Fruit fly (Drosophila melanogaster) whole organism, embryonic: ENCODE results near the gene Vps26.
A peak's percentile ranks its signal among the peaks of the same experiment; 100 is the strongest.

Experiments
- Ada2b ChIP-seq: fragments of 200-800 bp; sonication (Bioruptor generic); IDR thresholded peaks from 2 replicates; pipeline ENCODE4 v1.3.6; 2022; ENCODE audit warnings: missing biosample characterization, missing genetic modification characterization
- CG1024 ChIP-seq: fragments of 200-800 bp; sonication (Bioruptor generic); IDR thresholded peaks from 2 replicates; pipeline ENCODE4 v1.3.6; 2022; ENCODE audit warnings: missing biosample characterization, missing genetic modification characterization
- CG11504 ChIP-seq: fragments of 200-800 bp; sonication (Bioruptor generic); optimal IDR thresholded peaks from 3 replicates; lab custom pipeline; 2019; ENCODE audit warnings: missing biosample characterization, mild to moderate bottlenecking, missing genetic modification characterization, moderate library complexity
- CG14441 ChIP-seq: fragments of 200-800 bp; sonication (Bioruptor generic); IDR thresholded peaks from 2 replicates; pipeline ENCODE4 v1.3.6; 2022; ENCODE audit warnings: missing biosample characterization, missing genetic modification characterization
- CG15479 ChIP-seq: fragments of 200-800 bp; sonication (Bioruptor generic); optimal IDR thresholded peaks from 3 replicates; lab custom pipeline; 2019; ENCODE audit warnings: missing biosample characterization, mild to moderate bottlenecking, missing genetic modification characterization, moderate library complexity
- CG1603 ChIP-seq: fragments of 200-800 bp; sonication (Bioruptor generic); optimal IDR thresholded peaks from 2 replicates; lab custom pipeline; 2019; ENCODE audit warnings: missing biosample characterization, mild to moderate bottlenecking, missing genetic modification characterization, moderate library complexity
- CG1792 ChIP-seq: fragments of 200-800 bp; sonication (Bioruptor generic); optimal IDR thresholded peaks from 2 replicates; lab custom pipeline; 2016; ENCODE audit warnings: missing biosample characterization, missing genetic modification characterization
- CG18599 ChIP-seq: fragments of 200-800 bp; sonication (Bioruptor generic); optimal IDR thresholded peaks from 3 replicates; lab custom pipeline; 2017; ENCODE audit warnings: missing biosample characterization, missing genetic modification characterization, mild to moderate bottlenecking, moderate library complexity, missing genetic modification reagents
- CG2120 ChIP-seq: fragments of 200-800 bp; sonication (Bioruptor generic); optimal IDR thresholded peaks from 3 replicates; lab custom pipeline; 2016; ENCODE audit warnings: missing biosample characterization, missing genetic modification characterization
- CG2678 ChIP-seq: fragments of 200-800 bp; sonication (Bioruptor generic); optimal IDR thresholded peaks from 3 replicates; lab custom pipeline; 2019; ENCODE audit warnings: missing biosample characterization, mild to moderate bottlenecking, missing genetic modification characterization, moderate library complexity
- CG3163 ChIP-seq: fragments of 200-800 bp; sonication (Bioruptor generic); optimal IDR thresholded peaks from 3 replicates; lab custom pipeline; 2016; ENCODE audit warnings: missing biosample characterization, missing genetic modification characterization
- CG4282 ChIP-seq: fragments of 200-800 bp; sonication (Bioruptor generic); optimal IDR thresholded peaks from 2 replicates; lab custom pipeline; 2016; ENCODE audit warnings: missing biosample characterization, missing genetic modification characterization
- CG7839 ChIP-seq: fragments of 200-800 bp; sonication (Bioruptor generic); optimal IDR thresholded peaks from 3 replicates; lab custom pipeline; 2018; ENCODE audit warnings: missing biosample characterization, mild to moderate bottlenecking, missing genetic modification characterization, moderate library complexity
- CG8290 ChIP-seq, 3 experiments: fragments of 200-800 bp; sonication (Bioruptor generic); optimal IDR thresholded peaks; 2 replicates each; lab custom pipeline; 2016 to 2019; ENCODE audit warnings: missing biosample characterization in 3 of 3, missing genetic modification characterization in 3 of 3, mild to moderate bottlenecking in 2 of 3, moderate library complexity in 1 of 3
- CG9609 ChIP-seq: fragments of 200-800 bp; sonication (Bioruptor generic); optimal IDR thresholded peaks from 3 replicates; lab custom pipeline; 2016; ENCODE audit warnings: missing biosample characterization, missing genetic modification characterization
- CG9797 ChIP-seq: fragments of 200-800 bp; sonication (Bioruptor generic); optimal IDR thresholded peaks from 3 replicates; lab custom pipeline; 2018; ENCODE audit warnings: missing biosample characterization, mild to moderate bottlenecking, missing genetic modification characterization
- Camta ChIP-seq: fragments of 200-800 bp; sonication (Bioruptor generic); optimal IDR thresholded peaks from 2 replicates; lab custom pipeline; 2016; ENCODE audit warnings: missing biosample characterization, missing genetic modification characterization
- Drgx ChIP-seq: fragments of 200-800 bp; sonication (Bioruptor generic); IDR thresholded peaks from 2 replicates; pipeline ENCODE4 v1.3.6; 2022; ENCODE audit warnings: missing biosample characterization, missing genetic modification characterization
- Ets65A ChIP-seq: fragments of 200-800 bp; sonication (Bioruptor generic); peaks from one replicate; lab custom pipeline; 2016; ENCODE audit warnings: missing biosample characterization, missing genetic modification characterization
- Hr78 ChIP-seq, 2 experiments: fragments of 200-800 bp in 1 of 2; fragments of >200 bp in 1 of 2; sonication (Bioruptor generic) in 1 of 2; optimal IDR thresholded peaks; 2 replicates each; lab custom pipeline; 2017 to 2019; ENCODE audit warnings: missing biosample characterization in 2 of 2, missing genetic modification characterization in 2 of 2, mild to moderate bottlenecking in 1 of 2, moderate library complexity in 1 of 2
- Mad ChIP-seq: fragments of 200-800 bp; sonication (Bioruptor generic); optimal IDR thresholded peaks from 2 replicates; lab custom pipeline; 2016; ENCODE audit warnings: missing biosample characterization, missing genetic modification characterization
- Med ChIP-seq: fragments of 200-800 bp; sonication (Bioruptor generic); peaks from one replicate; lab custom pipeline; 2016; ENCODE audit warnings: missing biosample characterization, missing genetic modification characterization, mild to moderate bottlenecking, inconsistent platforms, moderate library complexity
- Trl ChIP-seq, 3 experiments: fragments of >200 bp in 2 of 3; fragments of 200-800 bp in 1 of 3; sonication (Bioruptor generic) in 1 of 3; optimal IDR thresholded peaks; 2 replicates in 1 of 3; 3 replicates in 2 of 3; lab custom pipeline; 2016 to 2017; ENCODE audit warnings: missing biosample characterization in 1 of 3, missing genetic modification characterization in 1 of 3
- aop ChIP-seq: fragments of 200-800 bp; sonication (Bioruptor generic); IDR thresholded peaks from 2 replicates; pipeline ENCODE4 v1.3.6; 2022; ENCODE audit warnings: missing biosample characterization, missing genetic modification characterization
- bab2 ChIP-seq: fragments of 200-800 bp; sonication (Bioruptor generic); optimal IDR thresholded peaks from 2 replicates; lab custom pipeline; 2016; ENCODE audit warnings: missing biosample characterization, missing genetic modification characterization
- crp ChIP-seq, 2 experiments: fragments of 200-800 bp; sonication (Bioruptor generic); optimal IDR thresholded peaks; 2 replicates in 1 of 2; 3 replicates in 1 of 2; lab custom pipeline; 2017; ENCODE audit warnings: missing biosample characterization in 2 of 2, missing genetic modification characterization in 2 of 2, mild to moderate bottlenecking in 1 of 2, moderate library complexity in 1 of 2
- dmrt99B ChIP-seq: fragments of 200-800 bp; sonication (Bioruptor generic); optimal IDR thresholded peaks from 2 replicates; lab custom pipeline; 2018; ENCODE audit warnings: missing biosample characterization, mild to moderate bottlenecking, missing genetic modification characterization, moderate library complexity
- knrl ChIP-seq: fragments of 200-800 bp; sonication (Bioruptor generic); IDR thresholded peaks from 3 replicates; pipeline ENCODE4 v1.3.6; 2022; ENCODE audit warnings: missing biosample characterization, missing genetic modification characterization; ENCODE audit not compliant: partially characterized antibody
- lbe ChIP-seq: fragments of 200-800 bp; sonication (Bioruptor generic); optimal IDR thresholded peaks from 2 replicates; lab custom pipeline; 2016; ENCODE audit warnings: missing biosample characterization, mild to moderate bottlenecking, missing genetic modification characterization
- nau ChIP-seq: fragments of 200-800 bp; sonication (Bioruptor generic); optimal IDR thresholded peaks from 3 replicates; lab custom pipeline; 2017; ENCODE audit warnings: missing biosample characterization, mild to moderate bottlenecking, missing genetic modification characterization, missing genetic modification reagents
- pan ChIP-seq, 4 experiments: fragments of >200 bp in 3 of 4; fragments of 200-800 bp in 1 of 4; sonication (Bioruptor generic) in 1 of 4; optimal IDR thresholded peaks in 3 of 4; IDR thresholded peaks in 1 of 4; 2 replicates each; pipeline versions ENCODE4 v1.3.6 to Lab custom; 2017 to 2022; ENCODE audit warnings: missing biosample characterization in 2 of 4, missing genetic modification characterization in 2 of 4, mixed read lengths in 1 of 4
- row ChIP-seq: fragments of 200-800 bp; sonication (Bioruptor generic); IDR thresholded peaks from 3 replicates; pipeline ENCODE4 v1.3.6; 2022; ENCODE audit warnings: missing biosample characterization, missing genetic modification characterization
- slbo ChIP-seq: fragments of 200-800 bp; sonication (Bioruptor generic); IDR thresholded peaks from 2 replicates; pipeline ENCODE4 v1.3.6; 2022; ENCODE audit warnings: missing biosample characterization, missing genetic modification characterization
- slp2 ChIP-seq: fragments of 200-800 bp; sonication (Bioruptor generic); optimal IDR thresholded peaks from 2 replicates; lab custom pipeline; 2016; ENCODE audit warnings: missing biosample characterization, missing genetic modification characterization

Vps26 gene

dm6 chrX:1824610-1824948 lies 49.1 kb upstream of the Vps26 start (continued):
- no peak for TF ChIP-seq CG1792 (GFP tag; lab: Kevin White, UChicago)
- peak; percentile 43 for TF ChIP-seq lbe
- TF ChIP-seq CG9609 (GFP tag; lab: Kevin White, UChicago): no peak
- 0 out of 2 replicates have a peak, but pooled peaks have one; percentile 33 for TF ChIP-seq CG14441
- TF ChIP-seq CG2120 (GFP tag; lab: Kevin White, UChicago): peak; percentile 28
- TF ChIP-seq CG1603 (tag; lab: Kevin White, UChicago): peak; percentile 37
- TF ChIP-seq Mad (GFP tag; lab: Kevin White, UChicago): no peak
- no peak for TF ChIP-seq CG8290 (GFP tag; optimal IDR thresholded peaks at IDR 0.05; lab: Kevin White, UChicago)
- peak in 1 of 2 experiments; percentile 34 for TF ChIP-seq CG8290 (tag; optimal IDR thresholded peaks at IDR 0.05; lab: Kevin White, UChicago)
- peak in 1 of 2 experiments; percentile 3 for TF ChIP-seq Trl (optimal IDR thresholded peaks at IDR 0.05; lab: Kevin White, UChicago)
- no peak for TF ChIP-seq Trl (GFP tag; optimal IDR thresholded peaks at IDR 0.05; lab: Kevin White, UChicago)
- no peak for TF ChIP-seq CG15479
- no peak for TF ChIP-seq Camta (GFP tag; lab: Kevin White, UChicago)
- TF ChIP-seq bab2 (GFP tag; lab: Kevin White, UChicago): peak; percentile 28
- no peak for TF ChIP-seq knrl (GFP tag; lab: Robert Waterston, UW)
- peak; percentile 32; the same call in 1 of the 2 replicates for TF ChIP-seq Ada2b (GFP tag; lab: Robert Waterston, UW)
- TF ChIP-seq CG18599 (GFP tag; lab: Kevin White, UChicago): peak; percentile 44
- no peak for TF ChIP-seq CG1024 (GFP tag; lab: Robert Waterston, UW)
- TF ChIP-seq dmrt99B (tag; lab: Kevin White, UChicago): peak; percentile 29
- no peak for TF ChIP-seq slp2 (GFP tag; lab: Kevin White, UChicago)
- TF ChIP-seq Drgx: peak; percentile 73

dm6 chrX:1825912-1826862 lies 47.5 kb upstream of the Vps26 start:
- peak; percentile 1 for TF ChIP-seq CG2678 (tag; lab: Kevin White, UChicago)
- TF ChIP-seq crp (GFP tag; optimal IDR thresholded peaks at IDR 0.05; lab: Kevin White, UChicago): peak in 1 of 2 experiments; percentile 35
- no peak for TF ChIP-seq pan (optimal IDR thresholded peaks at IDR 0.05; lab: Kevin White, UChicago)
- peak in 1 of 2 experiments; percentile 21 for TF ChIP-seq pan (GFP tag; optimal IDR thresholded peaks at IDR 0.05 in 1 of 2, IDR thresholded peaks at IDR 0.05 in 1 of 2)
- peak; percentile 3 for TF ChIP-seq dmrt99B (tag; lab: Kevin White, UChicago)
- 0 out of 2 replicates have a peak, but pooled peaks have one; percentile 4 for TF ChIP-seq slbo (GFP tag; lab: Robert Waterston, UW)
- TF ChIP-seq Ets65A (GFP tag; lab: Kevin White, UChicago): peak; percentile 91
- peak; percentile 3 for TF ChIP-seq CG7839 (tag; lab: Kevin White, UChicago)
- TF ChIP-seq CG9797 (GFP tag; lab: Kevin White, UChicago): no peak
- peak; percentile 40 for TF ChIP-seq Med (GFP tag; lab: Kevin White, UChicago)
- TF ChIP-seq Drgx: peak; percentile 39
- TF ChIP-seq nau (GFP tag; lab: Kevin White, UChicago): no peak
- 0 out of 3 replicates have a peak, but pooled peaks have one; percentile 11 for TF ChIP-seq row
- TF ChIP-seq Hr78 (GFP tag; optimal IDR thresholded peaks at IDR 0.05; lab: Kevin White, UChicago): peak in 1 of 2 experiments; percentile 14
- TF ChIP-seq CG3163 (GFP tag; lab: Kevin White, UChicago): no peak
- peak; percentile 25 for TF ChIP-seq CG11504 (tag; lab: Kevin White, UChicago)
- no peak for TF ChIP-seq aop (GFP tag; lab: Robert Waterston, UW)
- TF ChIP-seq CG4282 (GFP tag; lab: Kevin White, UChicago): no peak
